Worm (Caenorhabditis elegans) whole organism, L3 larva: ENCODE results near the gene C17B7.14.

ENCODE experiments used
- ZK546.5 ChIP-seq: sonication (generic microtip); optimal IDR thresholded peaks from 2 replicates; lab custom pipeline; 2017; ENCODE audit warnings: missing biosample characterization, missing genetic modification characterization
- aly-2 ChIP-seq: fragments of 150-350 bp; optimal IDR thresholded peaks from 2 replicates; lab custom pipeline; 2014; ENCODE audit warnings: missing biosample characterization, missing genetic modification characterization
- ama-1 ChIP-seq: fragments of 150-350 bp; optimal IDR thresholded peaks from 2 replicates; lab custom pipeline; 2018
- ceh-28 ChIP-seq: fragments of 150-350 bp; optimal IDR thresholded peaks from 2 replicates; lab custom pipeline; 2014; ENCODE audit warnings: missing biosample characterization, missing genetic modification reagents, missing genetic modification characterization
- ceh-82 ChIP-seq: fragments of 150-350 bp; optimal IDR thresholded peaks from 2 replicates; lab custom pipeline; 2014; ENCODE audit warnings: missing biosample characterization, missing genetic modification characterization
- daf-12 ChIP-seq: fragments of 150-350 bp; optimal IDR thresholded peaks from 2 replicates; lab custom pipeline; 2014; ENCODE audit warnings: missing biosample characterization, missing genetic modification reagents, missing genetic modification characterization
- egl-27 ChIP-seq: sonication (generic microtip); optimal IDR thresholded peaks from 4 replicates; lab custom pipeline; 2017; ENCODE audit warnings: missing biosample characterization, missing genetic modification reagents, missing genetic modification characterization
- egl-5 ChIP-seq: fragments of 150-350 bp; optimal IDR thresholded peaks from 2 replicates; lab custom pipeline; 2017; ENCODE audit warnings: missing biosample characterization, missing genetic modification reagents, missing genetic modification characterization, inconsistent platforms
- elt-1 ChIP-seq: fragments of 150-350 bp; optimal IDR thresholded peaks from 2 replicates; lab custom pipeline; 2014; ENCODE audit warnings: missing biosample characterization, missing genetic modification characterization
- elt-2 ChIP-seq: sonication (generic microtip); optimal IDR thresholded peaks from 2 replicates; lab custom pipeline; 2016; ENCODE audit warnings: missing genetic modification reagents, mild to moderate bottlenecking, missing genetic modification characterization, missing compliant biosample characterization
- elt-3 ChIP-seq, 3 experiments: fragments of 150-350 bp in 1 of 3; sonication (generic microtip) in 2 of 3; optimal IDR thresholded peaks; 2 replicates in 2 of 3; 4 replicates in 1 of 3; lab custom pipeline; 2014 to 2017; ENCODE audit warnings: missing biosample characterization in 3 of 3, missing genetic modification characterization in 3 of 3
- eor-1 ChIP-seq, 2 experiments: fragments of 150-350 bp; optimal IDR thresholded peaks; 2 replicates each; lab custom pipeline; 2014 to 2018; ENCODE audit warnings: missing biosample characterization in 2 of 2, missing genetic modification characterization in 2 of 2
- fkh-10 ChIP-seq: sonication (generic microtip); optimal IDR thresholded peaks from 2 replicates; lab custom pipeline; 2017; ENCODE audit warnings: missing biosample characterization, missing genetic modification reagents, missing genetic modification characterization
- fkh-2 ChIP-seq: fragments of 150-350 bp; optimal IDR thresholded peaks from 2 replicates; lab custom pipeline; 2014; ENCODE audit warnings: missing biosample characterization, missing genetic modification reagents, missing genetic modification characterization
- hmg-11 ChIP-seq: sonication (generic microtip); optimal IDR thresholded peaks from 2 replicates; lab custom pipeline; 2016; ENCODE audit warnings: missing genetic modification characterization, missing compliant biosample characterization
- jun-1 ChIP-seq: fragments of 150-350 bp; optimal IDR thresholded peaks from 2 replicates; lab custom pipeline; 2014; ENCODE audit warnings: missing biosample characterization, missing genetic modification reagents, missing genetic modification characterization
- lin-15B ChIP-seq: fragments of 150-350 bp; optimal IDR thresholded peaks from 2 replicates; lab custom pipeline; 2014; ENCODE audit warnings: missing biosample characterization, missing genetic modification characterization
- lin-39 ChIP-seq: fragments of 150-350 bp; optimal IDR thresholded peaks from 2 replicates; lab custom pipeline; 2018; ENCODE audit warnings: missing biosample characterization, missing genetic modification reagents, missing genetic modification characterization
- lsy-12 ChIP-seq: sonication (generic microtip); optimal IDR thresholded peaks from 2 replicates; lab custom pipeline; 2016; ENCODE audit warnings: mild to moderate bottlenecking, missing genetic modification characterization, missing compliant biosample characterization
- mml-1 ChIP-seq: fragments of 150-350 bp; sonication (generic microtip); optimal IDR thresholded peaks from 3 replicates; lab custom pipeline; 2014; ENCODE audit warnings: missing biosample characterization, missing genetic modification characterization
- nfya-1 ChIP-seq: sonication (generic microtip); optimal IDR thresholded peaks from 2 replicates; lab custom pipeline; 2017; ENCODE audit warnings: missing genetic modification characterization, mild to moderate bottlenecking, missing compliant biosample characterization, antibody characterized with exemption, moderate library complexity; ENCODE audit not compliant: insufficient read depth
- nhr-12 ChIP-seq: fragments of 150-350 bp; optimal IDR thresholded peaks from 2 replicates; lab custom pipeline; 2014; ENCODE audit warnings: missing biosample characterization, missing genetic modification characterization
- nhr-23 ChIP-seq: fragments of 150-350 bp; optimal IDR thresholded peaks from 2 replicates; lab custom pipeline; 2014; ENCODE audit warnings: missing biosample characterization, missing genetic modification reagents, missing genetic modification characterization
- nhr-237 ChIP-seq: fragments of 150-350 bp; optimal IDR thresholded peaks from 2 replicates; lab custom pipeline; 2014; ENCODE audit warnings: missing biosample characterization, missing genetic modification characterization
- nhr-25 ChIP-seq: sonication (generic microtip); optimal IDR thresholded peaks from 2 replicates; lab custom pipeline; 2017; ENCODE audit warnings: missing biosample characterization, missing genetic modification characterization
- nhr-28 ChIP-seq: fragments of 150-350 bp; optimal IDR thresholded peaks from 2 replicates; lab custom pipeline; 2014; ENCODE audit warnings: missing biosample characterization, missing genetic modification characterization
- nhr-43 ChIP-seq: sonication (generic microtip); optimal IDR thresholded peaks from 2 replicates; lab custom pipeline; 2016; ENCODE audit warnings: mild to moderate bottlenecking, missing genetic modification characterization, missing compliant biosample characterization; ENCODE audit not compliant: poor library complexity, severe bottlenecking
- nhr-67 ChIP-seq: fragments of 150-350 bp; optimal IDR thresholded peaks from 2 replicates; lab custom pipeline; 2014; ENCODE audit warnings: missing biosample characterization, missing genetic modification characterization
- nhr-76 ChIP-seq: fragments of 150-350 bp; sonication (generic microtip); optimal IDR thresholded peaks from 5 replicates; lab custom pipeline; 2014; ENCODE audit warnings: missing biosample characterization, missing genetic modification characterization
- pha-4 ChIP-seq: fragments of 150-350 bp; optimal IDR thresholded peaks from 2 replicates; lab custom pipeline; 2014; ENCODE audit warnings: missing biosample characterization, missing genetic modification reagents, missing genetic modification characterization
- pqm-1 ChIP-seq: fragments of 150-350 bp; optimal IDR thresholded peaks from 2 replicates; lab custom pipeline; 2017; ENCODE audit warnings: missing biosample characterization, missing genetic modification characterization, inconsistent platforms
- skn-1 ChIP-seq: fragments of 150-350 bp; optimal IDR thresholded peaks from 2 replicates; lab custom pipeline; 2014; ENCODE audit warnings: missing biosample characterization, missing genetic modification characterization
- snpc-4 ChIP-seq: fragments of 150-350 bp; optimal IDR thresholded peaks from 2 replicates; lab custom pipeline; 2014; ENCODE audit warnings: missing biosample characterization, missing genetic modification characterization
- tbx-2 ChIP-seq: sonication (generic microtip); optimal IDR thresholded peaks from 2 replicates; lab custom pipeline; 2016; ENCODE audit warnings: mild to moderate bottlenecking, missing genetic modification characterization, missing compliant biosample characterization
- unc-39 ChIP-seq: sonication (generic microtip); optimal IDR thresholded peaks from 4 replicates; lab custom pipeline; 2017; ENCODE audit warnings: missing biosample characterization, missing genetic modification characterization
- zag-1 ChIP-seq: fragments of 150-350 bp; optimal IDR thresholded peaks from 2 replicates; lab custom pipeline; 2014; ENCODE audit warnings: missing biosample characterization, missing genetic modification characterization
- ztf-4 ChIP-seq: fragments of 150-350 bp; optimal IDR thresholded peaks from 2 replicates; lab custom pipeline; 2014; ENCODE audit warnings: missing biosample characterization, missing genetic modification characterization

C17B7.14 gene

ce11 chrV:3316108-3316507 is 4.2 kb downstream of the C17B7.14 start, which contains the start of gene F35F10.1:
F35F10.1 (plus strand) TSS chrV:3316307.
- no peak for TF ChIP-seq fkh-2 (tag; lab: Kevin White, UChicago)
- no peak for TF ChIP-seq nhr-76 (tag; lab: Kevin White, UChicago)
- no peak for TF ChIP-seq eor-1 (tag; optimal IDR thresholded peaks at IDR 0.05; lab: Kevin White, UChicago)
- TF ChIP-seq mml-1, result no peak

ce11 chrV:3315308-3315707 is 5.0 kb downstream of the C17B7.14 start, which contains the start of gene arrd-19:
arrd-19 (minus strand) TSS chrV:3315516.
- TF ChIP-seq nhr-67 (tag; lab: Kevin White, UChicago), result no peak
- TF ChIP-seq lin-15B (tag; lab: Kevin White, UChicago), result peak; percentile 70
- TF ChIP-seq elt-2 (tag; lab: Kevin White, UChicago), result peak; percentile 46
- no peak for TF ChIP-seq eor-1 (tag; optimal IDR thresholded peaks at IDR 0.05; lab: Kevin White, UChicago)
- no peak for TF ChIP-seq lsy-12 (tag; lab: Kevin White, UChicago)
- no peak for TF ChIP-seq fkh-2 (tag; lab: Kevin White, UChicago)
- TF ChIP-seq ztf-4 (tag; lab: Kevin White, UChicago), result no peak
- TF ChIP-seq ZK546.5 (tag; lab: Kevin White, UChicago), result no peak
- peak; percentile 72 for TF ChIP-seq nhr-43
- no peak for TF ChIP-seq unc-39 (tag; lab: Kevin White, UChicago)
- TF ChIP-seq nhr-28 (tag; lab: Kevin White, UChicago), result no peak
- TF ChIP-seq nhr-237 (tag; lab: Kevin White, UChicago), result no peak
- TF ChIP-seq pha-4 (tag; lab: Kevin White, UChicago), result peak; percentile 89
- peak; percentile 60 for TF ChIP-seq lin-39
- no peak for TF ChIP-seq daf-12 (tag; lab: Kevin White, UChicago)
- TF ChIP-seq aly-2 (tag; lab: Kevin White, UChicago), result no peak
- TF ChIP-seq mml-1, result no peak
- peak; percentile 11 for TF ChIP-seq pqm-1 (tag; lab: Kevin White, UChicago)
- TF ChIP-seq skn-1 (tag; lab: Kevin White, UChicago), result no peak
- peak; percentile 92 for TF ChIP-seq nhr-25
- peak; percentile 45 for TF ChIP-seq snpc-4 (tag; lab: Kevin White, UChicago)
- TF ChIP-seq elt-3 (tag; optimal IDR thresholded peaks at IDR 0.05; lab: Kevin White, UChicago), result peak in 1 of 3 experiments; percentile 39
- peak; percentile 13 for TF ChIP-seq jun-1 (tag; lab: Kevin White, UChicago)
- peak; percentile 84 for TF ChIP-seq hmg-11 (tag; lab: Kevin White, UChicago)
- TF ChIP-seq ceh-28, result peak; percentile 52
- TF ChIP-seq tbx-2, result peak; percentile 38
- TF ChIP-seq nhr-23, result peak; percentile 85
- TF ChIP-seq egl-5, result peak; percentile 75
- TF ChIP-seq nfya-1 (tag; lab: Kevin White, UChicago), result peak; percentile 83
- TF ChIP-seq ceh-82 (tag; lab: Kevin White, UChicago), result no peak

ce11 chrV:3312067-3312666 is 8.2 kb downstream of the C17B7.14 start, which contains the start of gene arrd-18:
arrd-18 (minus strand) TSS chrV:3312117.
- TF ChIP-seq egl-27 (tag; lab: Kevin White, UChicago) (no peak), elt-1 (tag; lab: Kevin White, UChicago) (no peak), nhr-67 (tag; lab: Kevin White, UChicago) (no peak), elt-3 (tag; optimal IDR thresholded peaks at IDR 0.05; lab: Kevin White, UChicago) (no peak), nhr-43 (no peak), snpc-4 (tag; lab: Kevin White, UChicago) (peak; percentile 14), fkh-10 (GFP tag; lab: Kevin White, UChicago) (no peak), hmg-11 (tag; lab: Kevin White, UChicago) (peak; percentile 50), zag-1 (tag; lab: Kevin White, UChicago) (no peak), elt-2 (tag; lab: Kevin White, UChicago) (peak; percentile 38), ama-1 (lab: Kevin White, UChicago) (no peak), nhr-12 (tag; lab: Kevin White, UChicago) (no peak), daf-12 (tag; lab: Kevin White, UChicago) (no peak), nfya-1 (tag; lab: Kevin White, UChicago) (peak; percentile 27), egl-5 (no peak)
- TF ChIP-seq, all 47 proteins: peak for 4
